Fruit fly (Drosophila melanogaster) whole organism, embryonic: ENCODE data around the gene Ir76b.

Experiments
- ATbp ChIP-seq: fragments of 200-800 bp; sonication (Bioruptor generic); optimal IDR thresholded peaks from 2 replicates; lab custom pipeline; 2017; ENCODE audit warnings: missing biosample characterization, mild to moderate bottlenecking, missing genetic modification characterization, missing genetic modification reagents
- Abd-B ChIP-seq: fragments of 200-800 bp; sonication (Bioruptor generic); optimal IDR thresholded peaks from 2 replicates; lab custom pipeline; 2018; ENCODE audit warnings: missing biosample characterization, mild to moderate bottlenecking, missing genetic modification characterization, moderate library complexity
- Adf1 ChIP-seq: fragments of 200-800 bp; sonication (Bioruptor generic); IDR thresholded peaks from 2 replicates; pipeline ENCODE4 v1.3.6; 2022; ENCODE audit warnings: missing biosample characterization, missing genetic modification characterization
- Bgb ChIP-seq: fragments of 200-800 bp; sonication (Bioruptor generic); IDR thresholded peaks from 2 replicates; pipeline ENCODE4 v1.3.6; 2022; ENCODE audit warnings: missing biosample characterization, missing genetic modification characterization; ENCODE audit not compliant: partially characterized antibody
- BtbVII ChIP-seq: fragments of 200-800 bp; sonication (Bioruptor generic); optimal IDR thresholded peaks from 3 replicates; lab custom pipeline; 2017; ENCODE audit warnings: missing biosample characterization, mild to moderate bottlenecking, missing genetic modification characterization
- CG13296 ChIP-seq: fragments of 200-800 bp; sonication (Bioruptor generic); optimal IDR thresholded peaks from 3 replicates; lab custom pipeline; 2018; ENCODE audit warnings: missing biosample characterization, mild to moderate bottlenecking, missing genetic modification characterization
- CG14667 ChIP-seq: fragments of 200-800 bp; sonication (Bioruptor generic); IDR thresholded peaks from 2 replicates; pipeline ENCODE4 v1.3.6; 2022; ENCODE audit warnings: missing biosample characterization, missing genetic modification characterization
- CG14965 ChIP-seq: fragments of 200-800 bp; sonication (Bioruptor generic); optimal IDR thresholded peaks from 2 replicates; lab custom pipeline; 2016; ENCODE audit warnings: missing biosample characterization, missing genetic modification characterization, borderline replicate concordance
- CG1529 ChIP-seq: fragments of 200-800 bp; sonication (Bioruptor generic); optimal IDR thresholded peaks from 3 replicates; lab custom pipeline; 2018; ENCODE audit warnings: missing biosample characterization, missing genetic modification characterization
- CG17385 ChIP-seq: fragments of 200-800 bp; sonication (Bioruptor generic); optimal IDR thresholded peaks from 3 replicates; lab custom pipeline; 2018; ENCODE audit warnings: missing biosample characterization, mild to moderate bottlenecking, missing genetic modification characterization
- CG17568 ChIP-seq: fragments of 200-800 bp; sonication (Bioruptor generic); optimal IDR thresholded peaks from 2 replicates; lab custom pipeline; 2018; ENCODE audit warnings: missing biosample characterization, mild to moderate bottlenecking, missing genetic modification characterization, moderate library complexity
- CG17829 ChIP-seq: fragments of 200-800 bp; optimal IDR thresholded peaks from 2 replicates; lab custom pipeline; 2019; ENCODE audit warnings: missing biosample characterization, mild to moderate bottlenecking, missing genetic modification characterization, moderate library complexity
- CG18619 ChIP-seq: fragments of 200-800 bp; sonication (Bioruptor generic); optimal IDR thresholded peaks from 3 replicates; lab custom pipeline; 2017; ENCODE audit warnings: missing biosample characterization, mild to moderate bottlenecking, missing genetic modification characterization
- CG31388 ChIP-seq: fragments of 200-800 bp; sonication (Bioruptor generic); optimal IDR thresholded peaks from 2 replicates; lab custom pipeline; 2016; ENCODE audit warnings: missing biosample characterization, missing genetic modification characterization
- CG31441 ChIP-seq: fragments of 200-800 bp; sonication (Bioruptor generic); IDR thresholded peaks from 2 replicates; pipeline ENCODE4 v1.3.6; 2022; ENCODE audit warnings: missing biosample characterization, missing genetic modification characterization
- CG5245 ChIP-seq: fragments of 200-800 bp; sonication (Bioruptor generic); optimal IDR thresholded peaks from 3 replicates; lab custom pipeline; 2016; ENCODE audit warnings: missing biosample characterization, missing genetic modification characterization
- CG6791 ChIP-seq: fragments of 200-800 bp; sonication (Bioruptor generic); IDR thresholded peaks from 3 replicates; pipeline ENCODE4 v1.3.6; 2022; ENCODE audit warnings: missing biosample characterization, missing genetic modification characterization; ENCODE audit not compliant: partially characterized antibody
- CG7271 ChIP-seq: fragments of 200-800 bp; sonication (Bioruptor generic); optimal IDR thresholded peaks from 2 replicates; lab custom pipeline; 2018; ENCODE audit warnings: missing biosample characterization, mild to moderate bottlenecking, missing genetic modification characterization, moderate library complexity
- CG9817 ChIP-seq: fragments of 200-800 bp; sonication (Bioruptor generic); optimal IDR thresholded peaks from 2 replicates; lab custom pipeline; 2018; ENCODE audit warnings: missing biosample characterization, mild to moderate bottlenecking, missing genetic modification characterization, moderate library complexity
- CG9932 ChIP-seq: fragments of 200-800 bp; sonication (Bioruptor generic); IDR thresholded peaks from 2 replicates; pipeline ENCODE4 v1.3.6; 2022; ENCODE audit warnings: missing biosample characterization, missing genetic modification characterization
- Drgx ChIP-seq: fragments of 200-800 bp; sonication (Bioruptor generic); IDR thresholded peaks from 2 replicates; pipeline ENCODE4 v1.3.6; 2022; ENCODE audit warnings: missing biosample characterization, missing genetic modification characterization
- Elba2 ChIP-seq: fragments of 200-800 bp; sonication (Bioruptor generic); optimal IDR thresholded peaks from 3 replicates; lab custom pipeline; 2016; ENCODE audit warnings: missing biosample characterization, missing genetic modification characterization
- HLHmδ ChIP-seq: fragments of 200-800 bp; sonication (Bioruptor generic); optimal IDR thresholded peaks from 2 replicates; lab custom pipeline; 2018; ENCODE audit warnings: missing biosample characterization, mild to moderate bottlenecking, missing genetic modification characterization, moderate library complexity
- Hey ChIP-seq: fragments of 200-800 bp; sonication (Bioruptor generic); optimal IDR thresholded peaks from 3 replicates; lab custom pipeline; 2018; ENCODE audit warnings: missing biosample characterization, mild to moderate bottlenecking, missing genetic modification characterization
- Hmr ChIP-seq: fragments of 200-800 bp; sonication (Bioruptor generic); optimal IDR thresholded peaks from 3 replicates; lab custom pipeline; 2017; ENCODE audit warnings: mild to moderate bottlenecking, missing biosample characterization, missing genetic modification reagents, missing genetic modification characterization
- Jarid2 ChIP-seq: fragments of 200-800 bp; sonication (Bioruptor generic); optimal IDR thresholded peaks from 3 replicates; lab custom pipeline; 2017; ENCODE audit warnings: mild to moderate bottlenecking, missing biosample characterization, missing genetic modification reagents, missing genetic modification characterization
- Lhr ChIP-seq: fragments of 200-800 bp; sonication (Bioruptor generic); optimal IDR thresholded peaks from 3 replicates; lab custom pipeline; 2017; ENCODE audit warnings: mild to moderate bottlenecking, missing biosample characterization, missing genetic modification reagents, missing genetic modification characterization
- Nf-YA ChIP-seq: fragments of 200-800 bp; sonication (Bioruptor generic); IDR thresholded peaks from 2 replicates; pipeline ENCODE4 v1.3.6; 2022; ENCODE audit warnings: missing biosample characterization, missing genetic modification characterization
- NfI ChIP-seq: fragments of 200-800 bp; sonication (Bioruptor generic); optimal IDR thresholded peaks from 3 replicates; lab custom pipeline; 2018; ENCODE audit warnings: missing biosample characterization, mild to moderate bottlenecking, missing genetic modification characterization, moderate library complexity
- YL-1 ChIP-seq: fragments of 200-800 bp; sonication (Bioruptor generic); optimal IDR thresholded peaks from 3 replicates; lab custom pipeline; 2017; ENCODE audit warnings: missing biosample characterization, mild to moderate bottlenecking, missing genetic modification characterization
- abd-A ChIP-seq: fragments of 200-800 bp; sonication (Bioruptor generic); optimal IDR thresholded peaks from 3 replicates; lab custom pipeline; 2019; ENCODE audit warnings: missing biosample characterization, mild to moderate bottlenecking, missing genetic modification characterization, moderate library complexity
- ato ChIP-seq: fragments of 200-800 bp; sonication (Bioruptor generic); IDR thresholded peaks from 2 replicates; pipeline ENCODE4 v1.3.6; 2022; ENCODE audit warnings: missing biosample characterization, missing genetic modification characterization; ENCODE audit not compliant: partially characterized antibody
- bcd ChIP-seq: fragments of 200-800 bp; sonication (Bioruptor generic); optimal IDR thresholded peaks from 2 replicates; lab custom pipeline; 2017; ENCODE audit warnings: missing biosample characterization, mild to moderate bottlenecking, missing genetic modification characterization
- cato ChIP-seq: fragments of 200-800 bp; sonication (Bioruptor generic); optimal IDR thresholded peaks from 2 replicates; lab custom pipeline; 2016; ENCODE audit warnings: missing biosample characterization, missing genetic modification characterization, borderline replicate concordance
- da ChIP-seq: fragments of 200-800 bp; sonication (Bioruptor generic); optimal IDR thresholded peaks from 2 replicates; lab custom pipeline; 2016; ENCODE audit warnings: missing biosample characterization, missing genetic modification characterization
- eve ChIP-seq, 2 experiments: fragments of >200 bp; optimal IDR thresholded peaks; 2 replicates each; lab custom pipeline; 2017; ENCODE audit warnings: missing biosample characterization in 2 of 2, missing genetic modification characterization in 2 of 2
- fd3F ChIP-seq: fragments of 200-800 bp; sonication (Bioruptor generic); optimal IDR thresholded peaks from 2 replicates; lab custom pipeline; 2018; ENCODE audit warnings: missing biosample characterization, mild to moderate bottlenecking, missing genetic modification characterization, moderate library complexity
- fru ChIP-seq: fragments of >200 bp; optimal IDR thresholded peaks from 2 replicates; lab custom pipeline; 2017
- jumu ChIP-seq: fragments of 200-800 bp; sonication (Bioruptor generic); optimal IDR thresholded peaks from 3 replicates; lab custom pipeline; 2016; ENCODE audit warnings: missing biosample characterization, missing genetic modification characterization
- nmo ChIP-seq: fragments of 200-800 bp; sonication (Bioruptor generic); optimal IDR thresholded peaks from 2 replicates; lab custom pipeline; 2018; ENCODE audit warnings: missing biosample characterization, mild to moderate bottlenecking, missing genetic modification characterization, moderate library complexity
- otp ChIP-seq: fragments of 200-800 bp; sonication (Bioruptor generic); IDR thresholded peaks from 3 replicates; pipeline ENCODE4, ENCODE4 v1.3.6; 2022; ENCODE audit warnings: missing biosample characterization, missing genetic modification characterization
- pita ChIP-seq: fragments of 200-800 bp; sonication (Bioruptor generic); optimal IDR thresholded peaks from 2 replicates; lab custom pipeline; 2017; ENCODE audit warnings: missing biosample characterization, mild to moderate bottlenecking, missing genetic modification characterization
- pzg ChIP-seq: fragments of 200-800 bp; sonication (Bioruptor generic); optimal IDR thresholded peaks from 3 replicates; lab custom pipeline; 2018; ENCODE audit warnings: missing biosample characterization, mild to moderate bottlenecking, missing genetic modification characterization, moderate library complexity
- repo ChIP-seq: fragments of 200-800 bp; sonication (Bioruptor generic); optimal IDR thresholded peaks from 2 replicates; lab custom pipeline; 2016; ENCODE audit warnings: missing biosample characterization, missing genetic modification characterization
- scrt ChIP-seq: fragments of 200-800 bp; sonication (Bioruptor generic); optimal IDR thresholded peaks from 2 replicates; lab custom pipeline; 2018; ENCODE audit warnings: missing biosample characterization, mild to moderate bottlenecking, missing genetic modification characterization, moderate library complexity
- sd ChIP-seq: fragments of 200-800 bp; sonication (Bioruptor generic); optimal IDR thresholded peaks from 3 replicates; lab custom pipeline; 2018; ENCODE audit warnings: missing biosample characterization, mild to moderate bottlenecking, missing genetic modification characterization, moderate library complexity
- sens ChIP-seq: fragments of 200-800 bp; sonication (Bioruptor generic); peaks from one replicate; lab custom pipeline; 2016; ENCODE audit warnings: missing biosample characterization, missing genetic modification characterization
- sisA ChIP-seq: fragments of 200-800 bp; sonication (Bioruptor generic); IDR thresholded peaks from 2 replicates; pipeline ENCODE4 v1.3.6; 2022; ENCODE audit warnings: missing biosample characterization, missing genetic modification characterization
- so ChIP-seq: fragments of 200-800 bp; sonication (Bioruptor generic); IDR thresholded peaks from 3 replicates; pipeline ENCODE4 v1.3.6; 2022; ENCODE audit warnings: missing biosample characterization, missing genetic modification characterization
- sqz ChIP-seq: fragments of 200-800 bp; sonication (Bioruptor generic); optimal IDR thresholded peaks from 3 replicates; lab custom pipeline; 2018; ENCODE audit warnings: missing biosample characterization, mild to moderate bottlenecking, missing genetic modification characterization
- tin ChIP-seq: fragments of 200-800 bp; sonication (Bioruptor generic); optimal IDR thresholded peaks from 3 replicates; lab custom pipeline; 2016; ENCODE audit warnings: missing biosample characterization, missing genetic modification characterization
- yki ChIP-seq: fragments of >200 bp; optimal IDR thresholded peaks from 3 replicates; lab custom pipeline; 2018

The Ir76b gene

dm6 chr3L:20097312-20097711, 14.0 kb downstream of the Ir76b start (continued):
- TF ChIP-seq bcd (GFP tag; lab: Kevin White, UChicago), result peak; percentile 16
- TF ChIP-seq YL-1 (GFP tag; lab: Kevin White, UChicago), result no peak
- no peak for TF ChIP-seq CG1529
- TF ChIP-seq otp (GFP tag; lab: Robert Waterston, UW), result no peak
- TF ChIP-seq sd (tag; lab: Kevin White, UChicago), result no peak
- TF ChIP-seq scrt (GFP tag; lab: Kevin White, UChicago), result no peak
- peak; percentile 24 for TF ChIP-seq Hmr (GFP tag; lab: Kevin White, UChicago)
- no peak for TF ChIP-seq ato (GFP tag; lab: Robert Waterston, UW)
- no peak for TF ChIP-seq jumu (GFP tag; lab: Kevin White, UChicago)
- TF ChIP-seq sqz, result no peak
- no peak for TF ChIP-seq CG5245 (GFP tag; lab: Kevin White, UChicago)
- TF ChIP-seq CG13296 (GFP tag; lab: Kevin White, UChicago), result no peak
- TF ChIP-seq Bgb (GFP tag; lab: Robert Waterston, UW), result peak; percentile 85
- peak; percentile 57 for TF ChIP-seq abd-A (tag; lab: Kevin White, UChicago)
- no peak for TF ChIP-seq CG17385
- TF ChIP-seq fd3F (GFP tag; lab: Kevin White, UChicago), result no peak
- TF ChIP-seq CG14965 (GFP tag; lab: Kevin White, UChicago), result no peak
- TF ChIP-seq fru (lab: Kevin White, UChicago), result no peak
- no peak for TF ChIP-seq Drgx
- no peak for TF ChIP-seq CG7271 (tag; lab: Kevin White, UChicago)
- no peak for TF ChIP-seq tin (GFP tag; lab: Kevin White, UChicago)
- TF ChIP-seq CG9932 (GFP tag; lab: Robert Waterston, UW), result peak; percentile 48
- no peak for TF ChIP-seq pzg (GFP tag; lab: Kevin White, UChicago)
- TF ChIP-seq Adf1 (GFP tag; lab: Robert Waterston, UW), result peak; percentile 8; the same call in 1 of the 2 replicates
- no peak for TF ChIP-seq Elba2 (GFP tag; lab: Kevin White, UChicago)
- TF ChIP-seq HLHmδ, result no peak
- TF ChIP-seq nmo (GFP tag; lab: Kevin White, UChicago), result no peak
- TF ChIP-seq eve (GFP tag; optimal IDR thresholded peaks at IDR 0.05; lab: Kevin White, UChicago), result no peak
- TF ChIP-seq CG6791 (GFP tag; lab: Robert Waterston, UW), result peak; percentile 21; the same call in 1 of the 3 replicates
- peak; percentile 77 for TF ChIP-seq sens (GFP tag; lab: Kevin White, UChicago)
- no peak for TF ChIP-seq CG31441 (GFP tag; lab: Robert Waterston, UW)
- TF ChIP-seq CG14667 (GFP tag; lab: Robert Waterston, UW), result no peak
- TF ChIP-seq CG17568 (GFP tag; lab: Kevin White, UChicago), result no peak
- peak; percentile 46 for TF ChIP-seq Lhr
- no peak for TF ChIP-seq CG18619 (GFP tag; lab: Kevin White, UChicago)
- peak; percentile 77 for TF ChIP-seq Abd-B (GFP tag; lab: Kevin White, UChicago)
- TF ChIP-seq repo (GFP tag; lab: Kevin White, UChicago), result no peak
- no peak for TF ChIP-seq BtbVII (GFP tag; lab: Kevin White, UChicago)
- no peak for TF ChIP-seq NfI (GFP tag; lab: Kevin White, UChicago)
- TF ChIP-seq da (GFP tag; lab: Kevin White, UChicago), result no peak
- TF ChIP-seq CG31388, result no peak
- TF ChIP-seq Nf-YA (GFP tag; lab: Robert Waterston, UW), result no peak
- peak; percentile 36 for TF ChIP-seq CG9817 (tag; lab: Kevin White, UChicago)
- no peak for TF ChIP-seq so (GFP tag; lab: Robert Waterston, UW)
- no peak for TF ChIP-seq sisA (GFP tag; lab: Robert Waterston, UW)
- TF ChIP-seq ATbp, result no peak
- TF ChIP-seq pita (GFP tag; lab: Kevin White, UChicago), result peak; percentile 60
- no peak for TF ChIP-seq cato (GFP tag; lab: Kevin White, UChicago)
- TF ChIP-seq yki (lab: Kevin White, UChicago), result no peak
- TF ChIP-seq Hey (tag; lab: Kevin White, UChicago), result no peak
- TF ChIP-seq Jarid2 (GFP tag; lab: Kevin White, UChicago), result no peak
- TF ChIP-seq CG17829 (tag; lab: Kevin White, UChicago), result peak; percentile 3
